Fruit fly (Drosophila melanogaster): ENCODE results near the gene CG11345.

The CG11345 gene

DNA sequence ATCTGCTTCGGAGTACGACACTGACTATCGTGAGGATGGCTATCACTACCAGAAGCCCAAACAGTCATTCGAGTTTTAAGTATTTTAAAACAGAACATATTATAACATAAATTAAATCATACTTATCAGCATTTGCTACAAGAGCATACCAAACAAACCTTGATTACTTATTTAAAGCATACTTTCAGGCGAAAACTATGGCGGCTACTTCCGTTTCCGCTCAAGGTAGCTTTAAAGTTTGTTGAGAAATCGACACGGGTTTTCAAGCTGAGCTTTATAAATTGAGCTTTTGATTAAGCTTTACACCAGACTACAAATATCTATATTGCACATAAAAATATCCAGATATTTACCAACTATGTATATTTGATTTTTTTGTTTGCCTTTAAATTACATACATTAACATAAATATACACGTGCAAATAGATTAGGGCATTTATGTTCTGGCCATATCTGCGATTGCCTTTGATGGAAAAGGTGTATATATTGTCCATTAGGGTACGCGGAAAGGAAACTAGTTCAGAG, 17.0 kb upstream of the CG11345 start (continued):
- TF ChIP-seq HLH3B (GFP tag; IDR thresholded peaks at IDR 0.05) (peak; percentile 40; the same call in 1 of the 2 replicates), Six4 (GFP tag; optimal IDR thresholded peaks at IDR 0.05) (peak; percentile 72), Mrtf (GFP tag; IDR thresholded peaks at IDR 0.05) (no peak), Opbp (GFP tag; IDR thresholded peaks at IDR 0.05; ENCODE audit: partially characterized antibody) (no peak), CG17186 (GFP tag; optimal IDR thresholded peaks at IDR 0.05) (peak; percentile 53), row (GFP tag; IDR thresholded peaks at IDR 0.05) (0 out of 3 replicates have a peak, but pooled peaks have one; percentile 6), ase (GFP tag; IDR thresholded peaks at IDR 0.05) (peak; percentile 51; the same call in 2 of the 3 replicates), prd (optimal IDR thresholded peaks at IDR 0.05) (no peak), prd (GFP tag; IDR thresholded peaks at IDR 0.05) (no peak), CG15601 (tag; optimal IDR thresholded peaks at IDR 0.05) (peak; percentile 81), Med (GFP tag) (peak; percentile 99), CG6854 (GFP tag; optimal IDR thresholded peaks at IDR 0.05) (peak; percentile 95), Ravus (GFP tag; IDR thresholded peaks at IDR 0.05) (no peak), nau (GFP tag; optimal IDR thresholded peaks at IDR 0.05) (peak; percentile 96), Atf3 (GFP tag; optimal IDR thresholded peaks at IDR 0.05) (peak; percentile 50), CG18764 (GFP tag; optimal IDR thresholded peaks at IDR 0.05) (peak; percentile 77), kay (GFP tag; optimal IDR thresholded peaks at IDR 0.05) (no peak), gcm (GFP tag; optimal IDR thresholded peaks at IDR 0.05) (no peak), da (GFP tag; optimal IDR thresholded peaks at IDR 0.05) (no peak), stc (GFP tag; IDR thresholded peaks at IDR 0.05) (peak; percentile 78; the same call in 1 of the 2 replicates), CG3163 (GFP tag; optimal IDR thresholded peaks at IDR 0.05) (peak; percentile 24), en (GFP tag; optimal IDR thresholded peaks at IDR 0.05) (peak; percentile 45), Bgb (GFP tag; IDR thresholded peaks at IDR 0.05; ENCODE audit: partially characterized antibody) (no peak), sob (GFP tag; IDR thresholded peaks at IDR 0.05) (peak; percentile 80), tio (GFP tag; optimal IDR thresholded peaks at IDR 0.05) (peak; percentile 22), Kr (GFP tag; optimal IDR thresholded peaks at IDR 0.05) (no peak), HmgD (GFP tag; optimal IDR thresholded peaks at IDR 0.05) (no peak), CG6254 (GFP tag; optimal IDR thresholded peaks at IDR 0.05) (peak; percentile 83), corto (GFP tag; optimal IDR thresholded peaks at IDR 0.05) (no peak), CG34224 (GFP tag; IDR thresholded peaks at IDR 0.05; ENCODE audit: partially characterized antibody) (no peak), CG10274 (GFP tag; optimal IDR thresholded peaks at IDR 0.05) (peak; percentile 69), Deaf1 (tag; optimal IDR thresholded peaks at IDR 0.05) (no peak), Rfx (GFP tag; IDR thresholded peaks at IDR 0.05) (peak; percentile 74), aop (GFP tag; IDR thresholded peaks at IDR 0.05) (no peak), CG11723 (GFP tag; optimal IDR thresholded peaks at IDR 0.05) (peak; percentile 84), cg (GFP tag; optimal IDR thresholded peaks at IDR 0.05) (no peak), C15 (GFP tag; IDR thresholded peaks at IDR 0.05) (0 out of 3 replicates have a peak, but pooled peaks have one; percentile 60), Dek (tag; optimal IDR thresholded peaks at IDR 0.05) (peak; percentile 44), caup (GFP tag; optimal IDR thresholded peaks at IDR 0.05; ENCODE audit: severe bottlenecking) (peak; percentile 97), E2f2 (GFP tag; IDR thresholded peaks at IDR 0.05) (peak; percentile 51; the same call in 1 of the 2 replicates), Dref (GFP tag; IDR thresholded peaks at IDR 0.05) (no peak), CG11560 (tag; IDR thresholded peaks at IDR 0.05) (no peak), dati (GFP tag; IDR thresholded peaks at IDR 0.05) (peak; percentile 67; the same call in 1 of the 2 replicates), D (optimal IDR thresholded peaks at IDR 0.05) (no peak), D (GFP tag; optimal IDR thresholded peaks at IDR 0.05) (peak; percentile 73), Oaz (GFP tag; IDR thresholded peaks at IDR 0.05) (no peak), crp (GFP tag; optimal IDR thresholded peaks at IDR 0.05) (peak in 1 of 2 experiments; percentile 34), CG18262 (tag; optimal IDR thresholded peaks at IDR 0.05) (no peak), bsh (GFP tag; optimal IDR thresholded peaks at IDR 0.05) (peak in 1 of 2 experiments; percentile 82), CG1792 (GFP tag; optimal IDR thresholded peaks at IDR 0.05) (no peak), CG12219 (GFP tag; optimal IDR thresholded peaks at IDR 0.05) (peak; percentile 92)
